Worm (Caenorhabditis elegans) whole organism, L4 larva: ENCODE results near the gene K09A9.6.

Source experiments
- aly-2 ChIP-seq: sonication (generic microtip); optimal IDR thresholded peaks from 2 replicates; lab custom pipeline; 2018; ENCODE audit warnings: missing biosample characterization, missing genetic modification characterization
- ceh-28 ChIP-seq: fragments of 150-350 bp; optimal IDR thresholded peaks from 2 replicates; lab custom pipeline; 2014; ENCODE audit warnings: missing biosample characterization, missing genetic modification reagents, missing genetic modification characterization
- daf-12 ChIP-seq: fragments of 150-350 bp; optimal IDR thresholded peaks from 2 replicates; lab custom pipeline; 2014; ENCODE audit warnings: missing biosample characterization, missing genetic modification reagents, missing genetic modification characterization
- fkh-10 ChIP-seq: fragments of 150-350 bp; optimal IDR thresholded peaks from 2 replicates; lab custom pipeline; 2014; ENCODE audit warnings: missing biosample characterization, missing genetic modification reagents, missing genetic modification characterization
- nhr-11 ChIP-seq: fragments of 150-350 bp; optimal IDR thresholded peaks from 2 replicates; lab custom pipeline; 2014; ENCODE audit warnings: missing biosample characterization, missing genetic modification characterization
- nhr-77 ChIP-seq: fragments of 150-350 bp; optimal IDR thresholded peaks from 2 replicates; lab custom pipeline; 2014; ENCODE audit warnings: missing biosample characterization, missing genetic modification characterization
- tag-97 ChIP-seq: fragments of 200-800 bp; sonication (Bioruptor generic); IDR thresholded peaks from 2 replicates; pipeline ENCODE4 v1.3.6; 2022; ENCODE audit warnings: missing genetic modification characterization, missing compliant biosample characterization

DNA sequence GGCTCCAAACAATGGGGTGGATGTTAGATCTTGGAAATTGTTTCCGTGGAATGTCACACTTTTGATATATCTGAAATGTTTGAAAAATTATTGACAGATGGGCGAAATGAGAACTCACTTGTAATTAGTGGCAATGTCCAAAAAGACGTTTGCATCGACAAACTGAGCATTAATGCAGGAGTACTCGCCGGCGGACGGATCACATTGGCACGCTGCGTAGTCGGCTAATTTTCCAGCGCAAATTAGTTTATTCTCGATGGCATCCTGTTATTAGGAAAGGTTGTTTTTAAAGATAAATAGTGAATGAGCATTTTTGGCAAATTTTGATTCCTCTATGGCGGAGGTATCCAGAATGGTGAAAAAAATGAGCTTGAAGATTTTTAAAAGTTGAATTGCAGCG is 26.3 kb upstream of the K09A9.6 start:
- TF ChIP-seq daf-12 (no peak), tag-97 (GFP tag; lab: Robert Waterston, UW) (no peak), nhr-77 (tag; lab: Kevin White, UChicago) (no peak), aly-2 (tag; lab: Kevin White, UChicago) (no peak), nhr-11 (tag; lab: Kevin White, UChicago) (no peak), ceh-28 (tag; lab: Kevin White, UChicago) (no peak), fkh-10 (GFP tag; lab: Kevin White, UChicago) (no peak)
